Worm (Caenorhabditis elegans) whole organism, L1 larva: ENCODE results near the gene F58H1.2.

ENCODE experiments used
- C34B4.2 ChIP-seq: sonication (generic microtip); optimal IDR thresholded peaks from 2 replicates; lab custom pipeline; 2017; ENCODE audit warnings: mild to moderate bottlenecking, missing genetic modification characterization, missing compliant biosample characterization
- aly-2 ChIP-seq: fragments of 150-350 bp; optimal IDR thresholded peaks from 2 replicates; lab custom pipeline; 2014; ENCODE audit warnings: missing biosample characterization, missing genetic modification characterization
- ceh-82 ChIP-seq, 3 experiments: fragments of 150-350 bp in 1 of 3; sonication (generic microtip) in 2 of 3; optimal IDR thresholded peaks; 2 replicates each; lab custom pipeline; 2014 to 2017; ENCODE audit warnings: missing biosample characterization in 3 of 3, missing genetic modification characterization in 3 of 3
- jun-1 ChIP-seq: fragments of 150-350 bp; optimal IDR thresholded peaks from 2 replicates; lab custom pipeline; 2014; ENCODE audit warnings: missing biosample characterization, missing genetic modification reagents, missing genetic modification characterization
- lin-15B ChIP-seq: fragments of 150-350 bp; sonication (generic microtip); optimal IDR thresholded peaks from 3 replicates; lab custom pipeline; 2014; ENCODE audit warnings: missing biosample characterization, missing genetic modification characterization
- lin-35 ChIP-seq, 2 experiments: fragments of 150-350 bp; optimal IDR thresholded peaks; 2 replicates each; lab custom pipeline; 2014; ENCODE audit warnings: missing biosample characterization in 2 of 2, missing genetic modification characterization in 2 of 2, missing genetic modification reagents in 2 of 2
- lsy-2 ChIP-seq, 2 experiments: fragments of 150-350 bp; optimal IDR thresholded peaks; 2 replicates each; lab custom pipeline; 2014; ENCODE audit warnings: missing biosample characterization in 2 of 2, missing genetic modification characterization in 2 of 2
- mef-2 ChIP-seq: fragments of 150-350 bp; optimal IDR thresholded peaks from 2 replicates; lab custom pipeline; 2014; ENCODE audit warnings: missing biosample characterization, missing genetic modification characterization
- nhr-12 ChIP-seq: sonication (generic microtip); optimal IDR thresholded peaks from 2 replicates; lab custom pipeline; 2017; ENCODE audit warnings: missing biosample characterization, missing genetic modification characterization
- nhr-237 ChIP-seq: fragments of 150-350 bp; optimal IDR thresholded peaks from 2 replicates; lab custom pipeline; 2014; ENCODE audit warnings: missing biosample characterization, missing genetic modification characterization
- nhr-28 ChIP-seq: fragments of 150-350 bp; optimal IDR thresholded peaks from 2 replicates; lab custom pipeline; 2014; ENCODE audit warnings: missing biosample characterization, missing genetic modification characterization
- pqm-1 ChIP-seq: sonication (generic microtip); optimal IDR thresholded peaks from 3 replicates; lab custom pipeline; 2017; ENCODE audit warnings: missing biosample characterization, missing genetic modification characterization
- sptf-1 ChIP-seq: fragments of 150-350 bp; optimal IDR thresholded peaks from 2 replicates; lab custom pipeline; 2014; ENCODE audit warnings: missing biosample characterization, missing genetic modification characterization
- unc-86 ChIP-seq: sonication (generic microtip); optimal IDR thresholded peaks from 2 replicates; lab custom pipeline; 2016; ENCODE audit warnings: missing genetic modification characterization, missing compliant biosample characterization

ce11 chrV:11896322-11896898, 32.5 kb upstream of the F58H1.2 start:
- TF ChIP-seq lin-15B (no peak), C34B4.2 (no peak), mef-2 (no peak), sptf-1 (tag; lab: Kevin White, UChicago) (no peak), ceh-82 (tag; optimal IDR thresholded peaks at IDR 0.05; lab: Kevin White, UChicago) (no peak), lsy-2 (tag; optimal IDR thresholded peaks at IDR 0.05; lab: Kevin White, UChicago) (peak; percentile 14 to 49), lin-35 (GFP tag; optimal IDR thresholded peaks at IDR 0.05; lab: Kevin White, UChicago) (peak; percentile 51 to 84), unc-86 (tag; lab: Kevin White, UChicago) (no peak), aly-2 (tag; lab: Kevin White, UChicago) (no peak), nhr-237 (tag; lab: Kevin White, UChicago) (no peak), pqm-1 (tag; lab: Kevin White, UChicago) (no peak), nhr-12 (tag; lab: Kevin White, UChicago) (no peak), nhr-28 (no peak), jun-1 (tag; lab: Kevin White, UChicago) (no peak)
